8 worm cellular contexts compared by ENCODE assay signal in the genomic region with DNA sequence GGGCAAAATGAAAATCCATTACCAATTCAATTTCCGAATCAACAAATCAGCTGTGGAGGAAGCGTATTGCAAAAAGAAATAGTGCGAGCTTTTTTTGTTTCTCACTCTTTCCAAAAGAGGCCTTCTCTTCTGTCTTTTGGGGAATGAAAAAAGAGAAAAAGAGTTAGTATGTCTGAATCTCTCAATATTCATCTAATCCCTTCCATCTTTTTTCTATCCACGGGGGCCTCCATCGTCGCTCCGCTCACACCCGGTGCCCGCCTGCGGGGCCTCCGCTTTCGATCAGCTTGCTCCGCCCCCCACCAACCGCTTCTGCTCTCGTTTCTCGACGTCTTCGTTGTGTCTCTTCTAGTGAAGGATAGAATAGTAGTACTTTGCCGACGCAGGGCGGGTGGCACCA.
TF ChIP-seq lines count a peak whose summit lies in the region.

No protein-coding gene starts in this region.

TF ChIP-seq in whole organism, L1 larva, 84 proteins besides CTCF, POLR2A, EP300 and RAD21 (continues in another document):
- TF ChIP-seq unc-62 (GFP tag; optimal IDR thresholded peaks at IDR 0.05; lab: Kevin White, UChicago) (no peak), pax-3 (tag; optimal IDR thresholded peaks at IDR 0.05; lab: Kevin White, UChicago) (no peak), zag-1 (tag; optimal IDR thresholded peaks at IDR 0.05; lab: Kevin White, UChicago) (peak; percentile 49), egl-13 (tag; optimal IDR thresholded peaks at IDR 0.05; lab: Kevin White, UChicago) (peak; percentile 31), ceh-82 (tag; optimal IDR thresholded peaks at IDR 0.05; lab: Kevin White, UChicago) (peak in 2 of 3 experiments; percentile 46 to 54), mep-1 (tag; optimal IDR thresholded peaks at IDR 0.05; lab: Kevin White, UChicago) (no peak), nhr-28 (tag; optimal IDR thresholded peaks at IDR 0.05; lab: Kevin White, UChicago) (no peak), ceh-63 (GFP tag; optimal IDR thresholded peaks at IDR 0.05; lab: Kevin White, UChicago) (no peak), irx-1 (tag; optimal IDR thresholded peaks at IDR 0.05; lab: Kevin White, UChicago) (no peak), lsy-2 (tag; optimal IDR thresholded peaks at IDR 0.05; lab: Kevin White, UChicago) (peak in 1 of 2 experiments; percentile 4), dsc-1 (tag; optimal IDR thresholded peaks at IDR 0.05; lab: Kevin White, UChicago) (no peak)

TF ChIP-seq in whole organism, L2 larva, 48 proteins besides CTCF, POLR2A, EP300 and RAD21 (continues in another document):
- peak; percentile 7 for TF ChIP-seq Y55F3AM.14 (GFP tag; optimal IDR thresholded peaks at IDR 0.05; lab: Kevin White, UChicago)
- TF ChIP-seq zag-1 (tag; optimal IDR thresholded peaks at IDR 0.05; lab: Kevin White, UChicago) = peak; percentile 57
- TF ChIP-seq crh-2 (tag; optimal IDR thresholded peaks at IDR 0.05; lab: Kevin White, UChicago) = peak; percentile 6
- no peak for TF ChIP-seq unc-62 (GFP tag; optimal IDR thresholded peaks at IDR 0.05; lab: Kevin White, UChicago)
- TF ChIP-seq aly-2 (tag; optimal IDR thresholded peaks at IDR 0.05; lab: Kevin White, UChicago) = no peak
- peak; percentile 60 for TF ChIP-seq sem-4 (tag; optimal IDR thresholded peaks at IDR 0.05; lab: Kevin White, UChicago)
- no peak for TF ChIP-seq dmd-4 (tag; optimal IDR thresholded peaks at IDR 0.05; lab: Kevin White, UChicago)
- peak; percentile 52 for TF ChIP-seq C34F6.9 (tag; optimal IDR thresholded peaks at IDR 0.05; lab: Kevin White, UChicago)
- peak; percentile 23 for TF ChIP-seq F13H6.1 (tag; optimal IDR thresholded peaks at IDR 0.05; lab: Kevin White, UChicago)
- no peak for TF ChIP-seq elt-3 (tag; optimal IDR thresholded peaks at IDR 0.05; lab: Kevin White, UChicago)
- TF ChIP-seq ztf-4 (tag; optimal IDR thresholded peaks at IDR 0.05; lab: Kevin White, UChicago) = no peak

TF ChIP-seq in whole organism, L3 larva, 47 proteins besides CTCF, POLR2A, EP300 and RAD21 (continues in another document):
- TF ChIP-seq nhr-23 (tag; optimal IDR thresholded peaks at IDR 0.05; lab: Kevin White, UChicago) = no peak
- no peak for TF ChIP-seq ceh-82 (tag; optimal IDR thresholded peaks at IDR 0.05; lab: Kevin White, UChicago)
- TF ChIP-seq nhr-25 (tag; optimal IDR thresholded peaks at IDR 0.05; lab: Kevin White, UChicago) = no peak
- peak; percentile 69 for TF ChIP-seq lin-39 (tag; optimal IDR thresholded peaks at IDR 0.05; lab: Kevin White, UChicago)
- no peak for TF ChIP-seq nhr-43 (tag; optimal IDR thresholded peaks at IDR 0.05; lab: Kevin White, UChicago; ENCODE audit: poor library complexity, severe bottlenecking)
- TF ChIP-seq elt-2 (tag; optimal IDR thresholded peaks at IDR 0.05; lab: Kevin White, UChicago) = no peak
- TF ChIP-seq hmg-11 (tag; optimal IDR thresholded peaks at IDR 0.05; lab: Kevin White, UChicago) = peak; percentile 14
- no peak for TF ChIP-seq nhr-11 (tag; optimal IDR thresholded peaks at IDR 0.05; lab: Kevin White, UChicago)
- no peak for TF ChIP-seq ceh-9 (tag; optimal IDR thresholded peaks at IDR 0.05; lab: Kevin White, UChicago)
- TF ChIP-seq lsy-12 (tag; optimal IDR thresholded peaks at IDR 0.05; lab: Kevin White, UChicago) = no peak
- no peak for TF ChIP-seq egl-5 (tag; optimal IDR thresholded peaks at IDR 0.05; lab: Kevin White, UChicago)

TF ChIP-seq in whole organism, L4 larva, 104 proteins besides CTCF, POLR2A, EP300 and RAD21 (continues in another document):
- no peak for TF ChIP-seq php-3 (GFP tag; IDR thresholded peaks at IDR 0.05; lab: Robert Waterston, UW)
- no peak for TF ChIP-seq daf-16 (GFP tag; optimal IDR thresholded peaks at IDR 0.05; lab: Kevin White, UChicago)
- no peak for TF ChIP-seq daf-16 (tag; optimal IDR thresholded peaks at IDR 0.05; lab: Kevin White, UChicago)
- no peak for TF ChIP-seq gei-8 (GFP tag; optimal IDR thresholded peaks at IDR 0.05; lab: Kevin White, UChicago)
- peak; percentile 69 for TF ChIP-seq hmg-1.1 (GFP tag; IDR thresholded peaks at IDR 0.05; lab: Robert Waterston, UW)
- no peak for TF ChIP-seq unc-130 (GFP tag; optimal IDR thresholded peaks at IDR 0.05; lab: Kevin White, UChicago)
- TF ChIP-seq set-16 (GFP tag; IDR thresholded peaks at IDR 0.05; lab: Robert Waterston, UW) = peak; percentile 93
- TF ChIP-seq dmd-6 (GFP tag; IDR thresholded peaks at IDR 0.05; lab: Robert Waterston, UW) = no peak
- 0 out of 2 replicates have a peak, but pooled peaks have one; percentile 36 for TF ChIP-seq dmd-8 (GFP tag; IDR thresholded peaks at IDR 0.05; lab: Robert Waterston, UW)
- TF ChIP-seq daf-8 (GFP tag; IDR thresholded peaks at IDR 0.05; lab: Robert Waterston, UW) = no peak
- TF ChIP-seq unc-39 (tag; optimal IDR thresholded peaks at IDR 0.05; lab: Kevin White, UChicago) = no peak
- no peak for TF ChIP-seq Y48G9A.11 (GFP tag; IDR thresholded peaks at IDR 0.05; lab: Robert Waterston, UW)

TF ChIP-seq in whole organism, early embryonic, 17 proteins besides CTCF, POLR2A, EP300 and RAD21:
- TF ChIP-seq tbx-11 (GFP tag; IDR thresholded peaks at IDR 0.05; lab: Robert Waterston, UW) (0 out of 2 replicates have a peak, but pooled peaks have one; percentile 21), sea-1 (GFP tag; conservative IDR thresholded peaks at IDR 0.05; lab: Robert Waterston, UW) (0 out of 2 replicates have a peak, but pooled peaks have one; percentile 9), F13C5.2 (tag; optimal IDR thresholded peaks at IDR 0.05; lab: Kevin White, UChicago) (no peak), ama-1 (optimal IDR thresholded peaks at IDR 0.05; lab: Kevin White, UChicago) (no peak)
TF ChIP-seq in whole organism, early embryonic: peak in this region for 2.

TF ChIP-seq in whole organism, late embryonic, 69 proteins besides CTCF, POLR2A, EP300 and RAD21:
- no peak for TF ChIP-seq ref-2 (tag; optimal IDR thresholded peaks at IDR 0.05; lab: Kevin White, UChicago)
- peak; percentile 8 for TF ChIP-seq C08G9.2 (tag; optimal IDR thresholded peaks at IDR 0.05; lab: Kevin White, UChicago)
- peak; percentile 11 for TF ChIP-seq nfya-1 (tag; optimal IDR thresholded peaks at IDR 0.05; lab: Kevin White, UChicago)
- TF ChIP-seq unc-42 (tag; optimal IDR thresholded peaks at IDR 0.05; lab: Kevin White, UChicago) = peak; percentile 79
- peak; percentile 51 for TF ChIP-seq ceh-31 (tag; optimal IDR thresholded peaks at IDR 0.05; lab: Kevin White, UChicago)
- no peak for TF ChIP-seq elt-4 (tag; optimal IDR thresholded peaks at IDR 0.05; lab: Kevin White, UChicago)
- peak; percentile 14 for TF ChIP-seq pag-3 (tag; optimal IDR thresholded peaks at IDR 0.05; lab: Kevin White, UChicago; ENCODE audit: borderline replicate concordance)
- TF ChIP-seq ceh-34 (tag; optimal IDR thresholded peaks at IDR 0.05; lab: Kevin White, UChicago) = peak; percentile 28

TF ChIP-seq in whole organism, mixed stage, embryonic, 35 proteins besides CTCF, POLR2A, EP300 and RAD21:
- TF ChIP-seq ces-1 (GFP tag; optimal IDR thresholded peaks at IDR 0.05; lab: Kevin White, UChicago) (peak; percentile 67), tbx-8 (GFP tag; optimal IDR thresholded peaks at IDR 0.05; lab: Kevin White, UChicago) (no peak), sptf-1 (tag; optimal IDR thresholded peaks at IDR 0.05; lab: Kevin White, UChicago) (peak; percentile 57)

TF ChIP-seq in whole organism, young adult, 124 proteins besides CTCF, POLR2A, EP300 and RAD21:
- TF ChIP-seq zfh-2 (GFP tag; conservative IDR thresholded peaks at IDR 0.05; lab: Robert Waterston, UW) (peak; percentile 95), F22D6.2 (tag; optimal IDR thresholded peaks at IDR 0.05; lab: Kevin White, UChicago) (no peak), F57C9.4 (tag; optimal IDR thresholded peaks at IDR 0.05; lab: Kevin White, UChicago) (no peak), K12H6.12 (tag; optimal IDR thresholded peaks at IDR 0.05; lab: Kevin White, UChicago) (peak; percentile 3), madf-8 (GFP tag; conservative IDR thresholded peaks at IDR 0.05; lab: Robert Waterston, UW) (no peak), K11D2.4 (GFP tag; IDR thresholded peaks at IDR 0.05; lab: Robert Waterston, UW) (0 out of 2 replicates have a peak, but pooled peaks have one; percentile 13), F49E8.2 (tag; optimal IDR thresholded peaks at IDR 0.05; lab: Kevin White, UChicago; ENCODE audit: insufficient read depth) (no peak), T26A5.8 (tag; optimal IDR thresholded peaks at IDR 0.05; lab: Kevin White, UChicago) (no peak), unc-130 (GFP tag; optimal IDR thresholded peaks at IDR 0.05; lab: Kevin White, UChicago) (no peak), bed-2 (GFP tag; IDR thresholded peaks at IDR 0.05; lab: Robert Waterston, UW) (no peak), atf-7 (tag; optimal IDR thresholded peaks at IDR 0.05; lab: Kevin White, UChicago) (no peak), nhr-27 (tag; optimal IDR thresholded peaks at IDR 0.05; lab: Kevin White, UChicago) (no peak), hmg-1.2 (GFP tag; IDR thresholded peaks at IDR 0.05; lab: Robert Waterston, UW) (peak; percentile 35; the same call in 1 of the 2 replicates), somi-1 (GFP tag; optimal IDR thresholded peaks at IDR 0.05; lab: Kevin White, UChicago) (no peak), mcd-1 (GFP tag; IDR thresholded peaks at IDR 0.05; lab: Robert Waterston, UW) (peak; percentile 33; the same call in 1 of the 2 replicates), egrh-3 (GFP tag; IDR thresholded peaks at IDR 0.05; lab: Robert Waterston, UW) (peak; percentile 76; the same call in 1 of the 2 replicates), ccch-3 (GFP tag; optimal IDR thresholded peaks at IDR 0.05; lab: Kevin White, UChicago) (no peak), ceh-27 (GFP tag; optimal IDR thresholded peaks at IDR 0.05; lab: Kevin White, UChicago) (peak; percentile 24), xnd-1 (tag; optimal IDR thresholded peaks at IDR 0.05; lab: Kevin White, UChicago) (no peak), rec-8 (tag; optimal IDR thresholded peaks at IDR 0.05; lab: Kevin White, UChicago) (no peak), madf-3 (GFP tag; IDR thresholded peaks at IDR 0.05; lab: Robert Waterston, UW) (no peak), hrde-1 (tag; optimal IDR thresholded peaks at IDR 0.05; lab: Kevin White, UChicago; ENCODE audit: borderline replicate concordance) (no peak), B0019.2 (GFP tag; conservative IDR thresholded peaks at IDR 0.05; lab: Robert Waterston, UW) (no peak), lsy-27 (tag; optimal IDR thresholded peaks at IDR 0.05; lab: Kevin White, UChicago; ENCODE audit: borderline replicate concordance, insufficient read depth) (no peak)
TF ChIP-seq in whole organism, young adult: peak in this region for 7.
